Worm (Caenorhabditis elegans): Measurements from ENCODE around the gene K01C8.2.

ce11 chrII:8259038-8259437, 10.2 kb downstream of the K01C8.2 start, which contains the start of gene F35C11.6:
- TF ChIP-seq nhr-42 (GFP tag; IDR thresholded peaks at IDR 0.05) (no peak), tag-97 (GFP tag; IDR thresholded peaks at IDR 0.05) (no peak), nhr-76 (tag; optimal IDR thresholded peaks at IDR 0.05) (no peak), egl-27 (tag; optimal IDR thresholded peaks at IDR 0.05) (no peak), lin-39 (tag; optimal IDR thresholded peaks at IDR 0.05) (no peak), aly-2 (tag; optimal IDR thresholded peaks at IDR 0.05) (no peak), mep-1 (tag; optimal IDR thresholded peaks at IDR 0.05) (no peak)

Data from whole organism, L4 larva.